Worm (Caenorhabditis elegans) whole organism, young adult: ENCODE measurements around the gene ptp-8.

Experiments
- B0035.1 ChIP-seq: sonication (generic microtip); optimal IDR thresholded peaks from 2 replicates; lab custom pipeline; 2016; ENCODE audit warnings: missing genetic modification characterization, mild to moderate bottlenecking, missing compliant biosample characterization, missing genotype, missing genetic modification reagents
- C06A6.2 ChIP-seq: fragments of 200-800 bp; sonication (Bioruptor generic); conservative IDR thresholded peaks from 2 replicates; pipeline ENCODE4 v1.3.6; 2022; ENCODE audit warnings: missing genetic modification characterization, missing compliant biosample characterization
- F37B4.10 ChIP-seq: fragments of 200-800 bp; sonication (Bioruptor generic); IDR thresholded peaks from 2 replicates; pipeline ENCODE4 v1.3.6; 2022; ENCODE audit warnings: missing genetic modification characterization, missing compliant biosample characterization
- F39B2.1 ChIP-seq: fragments of 200-800 bp; sonication (Bioruptor generic); IDR thresholded peaks from 2 replicates; pipeline ENCODE4 v1.3.6; 2022; ENCODE audit warnings: missing genetic modification reagents, missing genetic modification characterization, missing compliant biosample characterization
- F49E8.2 ChIP-seq: sonication (generic microtip); optimal IDR thresholded peaks from 3 replicates; lab custom pipeline; 2017; ENCODE audit warnings: missing genetic modification characterization, mild to moderate bottlenecking, missing compliant biosample characterization, antibody characterized with exemption, moderate library complexity; ENCODE audit not compliant: insufficient read depth
- F52B5.7 ChIP-seq: sonication (generic microtip); optimal IDR thresholded peaks from 2 replicates; lab custom pipeline; 2016; ENCODE audit warnings: mild to moderate bottlenecking, missing genetic modification characterization, missing compliant biosample characterization
- F55B11.4 ChIP-seq: sonication (generic microtip); optimal IDR thresholded peaks from 2 replicates; lab custom pipeline; 2016; ENCODE audit warnings: missing compliant biosample characterization, missing genetic modification characterization, borderline replicate concordance; ENCODE audit not compliant: insufficient read depth
- K11D2.4 ChIP-seq: fragments of 200-800 bp; sonication (Bioruptor generic); IDR thresholded peaks from 2 replicates; pipeline ENCODE4 v1.3.6; 2022; ENCODE audit warnings: missing genetic modification reagents, missing genetic modification characterization, missing compliant biosample characterization
- K12H6.12 ChIP-seq: fragments of 200-800 bp; sonication (Bioruptor generic); optimal IDR thresholded peaks from 2 replicates; lab custom pipeline; 2018; ENCODE audit warnings: mild to moderate bottlenecking, missing genetic modification characterization, missing compliant biosample characterization
- Y56A3A.18 ChIP-seq: fragments of 200-800 bp; sonication (Bioruptor generic); IDR thresholded peaks from 2 replicates; pipeline ENCODE4 v1.3.6; 2022; ENCODE audit warnings: missing genetic modification reagents, missing genetic modification characterization, missing compliant biosample characterization
- Y67H2A.10 ChIP-seq: fragments of 200-800 bp; sonication (Bioruptor generic); conservative IDR thresholded peaks from 2 replicates; pipeline ENCODE4 v1.3.6; 2022; ENCODE audit warnings: missing genetic modification reagents, missing genetic modification characterization, missing compliant biosample characterization
- Y79H2A.3 ChIP-seq: fragments of 200-800 bp; sonication (Bioruptor generic); conservative IDR thresholded peaks from 2 replicates; pipeline ENCODE4 v1.3.6; 2022; ENCODE audit warnings: missing genetic modification reagents, missing genetic modification characterization, missing compliant biosample characterization
- atf-7 ChIP-seq: sonication (generic microtip); optimal IDR thresholded peaks from 2 replicates; lab custom pipeline; 2017; ENCODE audit warnings: mild to moderate bottlenecking, missing genetic modification characterization, missing compliant biosample characterization
- attf-3 ChIP-seq: fragments of 200-800 bp; sonication (Bioruptor generic); conservative IDR thresholded peaks from 2 replicates; pipeline ENCODE4 v1.3.6; 2022; ENCODE audit warnings: missing genetic modification reagents, missing genetic modification characterization, missing compliant biosample characterization
- attf-6 ChIP-seq: fragments of 200-800 bp; sonication (Bioruptor generic); IDR thresholded peaks from 2 replicates; pipeline ENCODE4 v1.3.6; 2022; ENCODE audit warnings: missing genetic modification reagents, missing genetic modification characterization, missing compliant biosample characterization
- bed-1 ChIP-seq: fragments of 200-800 bp; sonication (Bioruptor generic); IDR thresholded peaks from 2 replicates; pipeline ENCODE4 v1.3.6; 2022; ENCODE audit warnings: missing genetic modification reagents, missing genetic modification characterization, missing compliant biosample characterization
- bed-2 ChIP-seq: fragments of 200-800 bp; sonication (Bioruptor generic); IDR thresholded peaks from 2 replicates; pipeline ENCODE4 v1.3.6; 2022; ENCODE audit warnings: missing genetic modification reagents, missing genetic modification characterization, missing compliant biosample characterization
- ccch-3 ChIP-seq: fragments of 200-800 bp; sonication (Bioruptor generic); optimal IDR thresholded peaks from 2 replicates; lab custom pipeline; 2018; ENCODE audit warnings: mild to moderate bottlenecking, missing genetic modification characterization, missing compliant biosample characterization
- cebp-2 ChIP-seq: fragments of 200-800 bp; sonication (Bioruptor generic); IDR thresholded peaks from 2 replicates; pipeline ENCODE4 v1.3.6; 2022; ENCODE audit warnings: missing genetic modification characterization, missing compliant biosample characterization
- ceh-40 ChIP-seq: fragments of 200-800 bp; sonication (Bioruptor generic); IDR thresholded peaks from 2 replicates; pipeline ENCODE4 v1.3.6; 2022; ENCODE audit warnings: missing genetic modification characterization, missing compliant biosample characterization
- ceh-91 ChIP-seq: fragments of 200-800 bp; sonication (Bioruptor generic); IDR thresholded peaks from 2 replicates; pipeline ENCODE4 v1.3.6; 2022; ENCODE audit warnings: missing genetic modification reagents, missing genetic modification characterization, missing compliant biosample characterization
- die-1 ChIP-seq: sonication (generic microtip); optimal IDR thresholded peaks from 2 replicates; lab custom pipeline; 2016; ENCODE audit warnings: missing genotype, mild to moderate bottlenecking, missing genetic modification characterization, missing compliant biosample characterization
- efl-1 ChIP-seq: fragments of 150-350 bp; optimal IDR thresholded peaks from 2 replicates; lab custom pipeline; 2014; ENCODE audit warnings: missing biosample characterization, missing genetic modification reagents, missing genetic modification characterization
- egl-44 ChIP-seq: fragments of 200-800 bp; sonication (Bioruptor generic); IDR thresholded peaks from 2 replicates; pipeline ENCODE4 v1.3.6; 2022; ENCODE audit warnings: missing genetic modification reagents, missing genetic modification characterization, missing compliant biosample characterization
- egrh-3 ChIP-seq: fragments of 200-800 bp; sonication (Bioruptor generic); IDR thresholded peaks from 2 replicates; pipeline ENCODE4 v1.3.6; 2022; ENCODE audit warnings: missing genetic modification reagents, missing genetic modification characterization, missing compliant biosample characterization
- ekl-4 ChIP-seq: fragments of 200-800 bp; sonication (Bioruptor generic); IDR thresholded peaks from 2 replicates; pipeline ENCODE4 v1.3.6; 2022; ENCODE audit warnings: missing genetic modification reagents, missing genetic modification characterization, missing compliant biosample characterization
- gei-17 ChIP-seq: fragments of 200-800 bp; sonication (Bioruptor generic); optimal IDR thresholded peaks from 2 replicates; lab custom pipeline; 2018; ENCODE audit warnings: mild to moderate bottlenecking, missing genetic modification characterization, missing compliant biosample characterization
- hlh-12 ChIP-seq: sonication (generic microtip); optimal IDR thresholded peaks from 2 replicates; lab custom pipeline; 2016; ENCODE audit warnings: missing genetic modification characterization, missing compliant biosample characterization
- hrde-1 ChIP-seq: sonication (generic microtip); optimal IDR thresholded peaks from 2 replicates; lab custom pipeline; 2016; ENCODE audit warnings: missing genetic modification characterization, mild to moderate bottlenecking, missing compliant biosample characterization, moderate library complexity, missing genotype, missing genetic modification reagents, borderline replicate concordance
- lag-1 ChIP-seq: fragments of 200-800 bp; sonication (Bioruptor generic); IDR thresholded peaks from 2 replicates; pipeline ENCODE4 v1.3.6; 2022; ENCODE audit warnings: missing genetic modification reagents, missing genetic modification characterization, missing compliant biosample characterization
- lin-40 ChIP-seq: sonication (generic microtip); optimal IDR thresholded peaks from 2 replicates; lab custom pipeline; 2016; ENCODE audit warnings: missing genetic modification characterization, mild to moderate bottlenecking, missing compliant biosample characterization, missing genotype, missing genetic modification reagents
- lin-54 ChIP-seq: fragments of 200-800 bp; sonication (Bioruptor generic); optimal IDR thresholded peaks from 2 replicates; lab custom pipeline; 2018; ENCODE audit warnings: mild to moderate bottlenecking, missing genetic modification characterization, missing compliant biosample characterization
- lsy-27 ChIP-seq: sonication (generic microtip); optimal IDR thresholded peaks from 2 replicates; lab custom pipeline; 2017; ENCODE audit warnings: missing genetic modification characterization, mild to moderate bottlenecking, missing compliant biosample characterization, antibody characterized with exemption, missing genotype, borderline replicate concordance; ENCODE audit not compliant: insufficient read depth
- madf-3 ChIP-seq: fragments of 200-800 bp; sonication (Bioruptor generic); IDR thresholded peaks from 2 replicates; pipeline ENCODE4 v1.3.6; 2022; ENCODE audit warnings: missing genetic modification reagents, missing genetic modification characterization, missing compliant biosample characterization
- mes-4 ChIP-seq: sonication (generic microtip); optimal IDR thresholded peaks from 2 replicates; lab custom pipeline; 2016; ENCODE audit warnings: missing genotype, missing genetic modification characterization, missing compliant biosample characterization
- nfya-2 ChIP-seq: fragments of 200-800 bp; sonication (Bioruptor generic); IDR thresholded peaks from 2 replicates; pipeline ENCODE4 v1.3.6; 2022; ENCODE audit warnings: missing genetic modification reagents, missing genetic modification characterization, missing compliant biosample characterization
- nhr-179 ChIP-seq: sonication (generic microtip); optimal IDR thresholded peaks from 2 replicates; lab custom pipeline; 2016; ENCODE audit warnings: mild to moderate bottlenecking, missing genetic modification characterization, missing compliant biosample characterization
- nhr-80 ChIP-seq: sonication (generic microtip); optimal IDR thresholded peaks from 2 replicates; lab custom pipeline; 2016; ENCODE audit warnings: missing genetic modification characterization, missing compliant biosample characterization
- rcor-1 ChIP-seq: fragments of 200-800 bp; sonication (Bioruptor generic); IDR thresholded peaks from 2 replicates; pipeline ENCODE4 v1.3.6; 2022; ENCODE audit warnings: missing genetic modification reagents, missing genetic modification characterization, missing compliant biosample characterization
- rpc-1 ChIP-seq, 2 experiments: fragments of 150-350 bp in 1 of 2; sonication (generic microtip) in 1 of 2; optimal IDR thresholded peaks; 2 replicates each; lab custom pipeline; 2014 to 2018; ENCODE audit warnings: missing biosample characterization in 1 of 2, missing genetic modification characterization in 1 of 2, missing genetic modification reagents in 1 of 2, missing genotype in 1 of 2
- sdz-38 ChIP-seq: sonication (generic microtip); optimal IDR thresholded peaks from 2 replicates; lab custom pipeline; 2016; ENCODE audit warnings: missing genotype, missing genetic modification characterization, missing compliant biosample characterization
- snpc-3.4 ChIP-seq: sonication (generic microtip); optimal IDR thresholded peaks from 2 replicates; lab custom pipeline; 2017; ENCODE audit warnings: missing genetic modification characterization, mild to moderate bottlenecking, missing compliant biosample characterization, antibody characterized with exemption, moderate library complexity, missing genotype, missing genetic modification reagents
- snpc-4 ChIP-seq, 5 experiments: fragments of 150-350 bp in 1 of 5; sonication (generic microtip) in 4 of 5; optimal IDR thresholded peaks; 2 replicates each; lab custom pipeline; 2014 to 2018; ENCODE audit warnings: missing genetic modification characterization in 5 of 5, missing biosample characterization in 3 of 5, antibody characterized with exemption in 2 of 5, mild to moderate bottlenecking in 2 of 5, missing compliant biosample characterization in 2 of 5, missing genotype in 2 of 5, moderate library complexity in 2 of 5, missing genetic modification reagents in 1 of 5
- tbp1 ChIP-seq: fragments of 200-800 bp; sonication (Bioruptor generic); optimal IDR thresholded peaks from 2 replicates; lab custom pipeline; 2018; ENCODE audit warnings: mild to moderate bottlenecking, missing genetic modification characterization, missing compliant biosample characterization
- unc-130 ChIP-seq: sonication (generic microtip); optimal IDR thresholded peaks from 2 replicates; lab custom pipeline; 2016; ENCODE audit warnings: missing genetic modification reagents, missing genetic modification characterization, missing compliant biosample characterization
- xnd-1 ChIP-seq: sonication (generic microtip); optimal IDR thresholded peaks from 2 replicates; lab custom pipeline; 2016; ENCODE audit warnings: missing genotype, missing genetic modification reagents, missing genetic modification characterization, missing compliant biosample characterization
- zim-3 ChIP-seq: sonication (generic microtip); optimal IDR thresholded peaks from 2 replicates; lab custom pipeline; 2017; ENCODE audit warnings: mild to moderate bottlenecking, missing genetic modification characterization, moderate library complexity, missing compliant biosample characterization
- ztf-26 ChIP-seq: sonication (generic microtip); optimal IDR thresholded peaks from 2 replicates; lab custom pipeline; 2017; ENCODE audit warnings: missing genetic modification characterization, missing compliant biosample characterization

Gene ptp-8

DNA sequence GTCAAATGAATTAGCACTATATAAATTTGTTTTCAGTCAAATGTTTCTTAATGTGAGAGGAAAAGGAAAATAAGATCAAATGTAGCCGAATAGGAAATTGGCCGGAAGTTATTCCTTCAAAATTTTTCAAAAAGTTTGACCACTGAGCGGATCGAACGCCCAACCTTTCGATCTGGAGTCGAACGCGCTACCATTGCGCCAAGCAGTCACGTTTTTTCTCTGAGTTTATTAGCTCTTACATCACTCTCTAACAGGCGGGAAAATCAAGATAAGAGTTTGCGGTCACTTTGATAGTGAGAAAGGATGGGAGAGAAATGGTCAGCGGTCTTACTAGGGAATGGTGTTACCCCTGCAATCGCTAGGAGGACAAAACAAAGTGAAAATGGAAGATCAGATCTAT lies 37.8 kb upstream of the ptp-8 start:
- TF ChIP-seq K12H6.12 (tag; lab: Kevin White, UChicago) (no peak), Y79H2A.3 (no peak), gei-17 (GFP tag; lab: Kevin White, UChicago) (no peak), hlh-12 (no peak), ccch-3 (GFP tag; lab: Kevin White, UChicago) (no peak), rcor-1 (GFP tag; lab: Robert Waterston, UW) (peak; percentile 54; the same call in 1 of the 2 replicates), snpc-4 (GFP tag; optimal IDR thresholded peaks at IDR 0.05; lab: Kevin White, UChicago) (peak; percentile 52), snpc-4 (tag; optimal IDR thresholded peaks at IDR 0.05; lab: Kevin White, UChicago) (peak in 1 of 4 experiments; percentile 70), nhr-179 (tag; lab: Kevin White, UChicago) (no peak), tbp1 (GFP tag; lab: Kevin White, UChicago) (peak; percentile 95), lin-54 (GFP tag; lab: Kevin White, UChicago) (peak; percentile 28), snpc-3.4 (peak; percentile 68), atf-7 (no peak), bed-2 (GFP tag; lab: Robert Waterston, UW) (no peak), zim-3 (tag; lab: Kevin White, UChicago) (peak; percentile 24), F39B2.1 (GFP tag; lab: Robert Waterston, UW) (0 out of 2 replicates have a peak, but pooled peaks have one; percentile 30), hrde-1 (tag; lab: Kevin White, UChicago) (no peak), egl-44 (GFP tag; lab: Robert Waterston, UW) (no peak), lsy-27 (tag; lab: Kevin White, UChicago) (no peak), ekl-4 (GFP tag; lab: Robert Waterston, UW) (no peak), sdz-38 (no peak), lin-40 (tag; lab: Kevin White, UChicago) (no peak), F49E8.2 (no peak), ztf-26 (no peak), ceh-91 (no peak), B0035.1 (tag; lab: Kevin White, UChicago) (no peak), Y56A3A.18 (no peak), nfya-2 (no peak), attf-3 (GFP tag; lab: Robert Waterston, UW) (no peak), xnd-1 (tag; lab: Kevin White, UChicago) (no peak), mes-4 (tag; lab: Kevin White, UChicago) (no peak), Y67H2A.10 (GFP tag; lab: Robert Waterston, UW) (no peak), cebp-2 (no peak), F55B11.4 (tag; lab: Kevin White, UChicago) (no peak), attf-6 (GFP tag; lab: Robert Waterston, UW) (0 out of 2 replicates have a peak, but pooled peaks have one; percentile 35), C06A6.2 (GFP tag; lab: Robert Waterston, UW) (no peak), bed-1 (GFP tag; lab: Robert Waterston, UW) (no peak), F37B4.10 (GFP tag; lab: Robert Waterston, UW) (no peak), F52B5.7 (no peak), egrh-3 (GFP tag; lab: Robert Waterston, UW) (peak; percentile 20; the same call in 1 of the 2 replicates), efl-1 (GFP tag; lab: Kevin White, UChicago) (no peak), die-1 (tag; lab: Kevin White, UChicago) (peak; percentile 79), nhr-80 (tag; lab: Kevin White, UChicago) (no peak), rpc-1 (optimal IDR thresholded peaks at IDR 0.05; lab: Kevin White, UChicago) (peak; percentile 81), rpc-1 (tag; optimal IDR thresholded peaks at IDR 0.05; lab: Kevin White, UChicago) (peak; percentile 86), madf-3 (GFP tag; lab: Robert Waterston, UW) (no peak), unc-130 (GFP tag; lab: Kevin White, UChicago) (no peak), ceh-40 (GFP tag; lab: Robert Waterston, UW) (no peak), K11D2.4 (no peak), lag-1 (no peak)
